Worm (Caenorhabditis elegans): ENCODE results near the gene eif-2Bepsilon.
A peak's percentile ranks its signal among the peaks of the same experiment; 100 is the strongest.

Gene eif-2Bepsilon

DNA sequence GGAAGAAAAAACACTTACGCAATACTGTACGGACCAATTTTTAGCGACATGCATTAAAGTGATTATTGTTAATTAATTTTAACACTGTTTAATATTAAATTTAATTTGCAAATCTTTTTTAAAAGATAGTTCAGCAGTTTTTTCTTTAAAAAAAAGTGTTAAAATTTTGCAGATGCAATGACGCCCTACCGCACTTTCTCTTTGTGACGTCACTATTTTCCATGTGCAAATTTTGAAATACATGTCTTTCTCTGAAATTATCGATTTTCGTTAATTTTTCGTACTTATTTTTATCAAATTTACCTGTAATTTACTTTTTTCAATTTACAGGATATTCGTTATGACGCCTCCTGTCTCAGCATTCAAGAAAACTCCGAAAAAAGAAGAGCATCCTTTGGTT lies at the start of gene eif-2Bepsilon, which contains the start of gene piga-1:
Gene eif-2Bepsilon, plus strand, starts transcription at position 331 of the 400 bp plus-strand sequence.
Gene piga-1, minus strand, starts transcription at position 174 of the 400 bp plus-strand sequence.
- TF ChIP-seq T07F8.4 (tag; optimal IDR thresholded peaks at IDR 0.05), result no peak
- no peak for TF ChIP-seq snpc-1.3 (tag; optimal IDR thresholded peaks at IDR 0.05; ENCODE audit: insufficient read depth)
- TF ChIP-seq ztf-22 (GFP tag; optimal IDR thresholded peaks at IDR 0.05), result no peak
- TF ChIP-seq F33H1.4 (GFP tag; IDR thresholded peaks at IDR 0.05), result no peak
- TF ChIP-seq F57C9.4 (tag; optimal IDR thresholded peaks at IDR 0.05), result no peak
- peak; percentile 44 for TF ChIP-seq F23B12.7 (tag; optimal IDR thresholded peaks at IDR 0.05; ENCODE audit: insufficient read depth)
- no peak for TF ChIP-seq mxl-1 (tag; optimal IDR thresholded peaks at IDR 0.05)
- peak; percentile 53; the same call in 1 of the 2 replicates for TF ChIP-seq cebp-1 (GFP tag; IDR thresholded peaks at IDR 0.05)
- TF ChIP-seq cebp-1 (tag; optimal IDR thresholded peaks at IDR 0.05), result peak; percentile 78
- TF ChIP-seq attf-5 (GFP tag; optimal IDR thresholded peaks at IDR 0.05), result peak; percentile 48
- TF ChIP-seq mcd-1 (GFP tag; IDR thresholded peaks at IDR 0.05), result peak; percentile 63
- no peak for TF ChIP-seq nhr-90 (tag; optimal IDR thresholded peaks at IDR 0.05)
- no peak for TF ChIP-seq ets-4 (GFP tag; optimal IDR thresholded peaks at IDR 0.05)
- no peak for TF ChIP-seq athp-1 (tag; optimal IDR thresholded peaks at IDR 0.05)
- TF ChIP-seq mel-28 (tag; optimal IDR thresholded peaks at IDR 0.05; ENCODE audit: borderline replicate concordance), result no peak

DNA sequence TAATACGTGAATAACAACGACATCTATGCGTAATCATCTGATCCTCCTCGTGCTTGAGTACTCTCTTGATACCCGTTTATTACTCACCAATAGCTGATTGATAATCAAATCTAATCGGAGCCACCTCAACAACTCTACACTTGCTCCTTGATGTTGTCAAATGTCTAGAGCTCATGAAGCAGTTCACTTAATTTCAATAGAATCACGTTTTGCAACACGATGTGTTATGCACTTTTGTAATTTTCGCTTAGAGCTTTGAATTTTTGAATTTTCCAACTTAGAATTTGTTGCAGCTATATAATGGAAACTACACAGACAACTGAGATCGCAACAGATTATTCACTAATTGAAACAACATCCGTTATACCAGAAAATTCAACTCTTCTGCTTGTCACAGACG lies 49.2 kb upstream of the eif-2Bepsilon start, which contains the start of gene T22C8.1:
Gene T22C8.1, plus strand, starts transcription at position 301 of the 400 bp plus-strand sequence.
- TF ChIP-seq ama-1 (optimal IDR thresholded peaks at IDR 0.05) (no peak), ama-1 (GFP tag; optimal IDR thresholded peaks at IDR 0.05) (no peak)

DNA sequence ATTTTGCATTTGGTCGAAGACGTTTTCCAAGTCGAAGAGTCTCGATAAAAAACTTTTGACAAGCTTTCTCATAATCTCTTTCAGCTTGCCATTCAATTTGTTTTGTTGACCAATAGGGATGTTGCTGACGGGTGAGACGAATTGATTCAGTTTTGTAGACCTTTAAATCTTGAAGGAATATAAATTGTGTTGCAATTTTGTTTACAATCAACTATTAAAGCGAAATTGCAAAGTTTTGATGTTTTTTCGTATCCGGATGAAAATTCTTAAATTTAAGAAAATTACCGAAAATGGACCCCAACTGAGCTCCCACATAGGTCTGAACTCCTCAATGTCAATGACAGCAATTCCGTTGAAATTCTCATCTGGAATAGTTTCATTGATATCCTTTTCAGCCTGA lies 45.5 kb upstream of the eif-2Bepsilon start:
- no peak for TF ChIP-seq hsf-1 (GFP tag; IDR thresholded peaks at IDR 0.05)

DNA sequence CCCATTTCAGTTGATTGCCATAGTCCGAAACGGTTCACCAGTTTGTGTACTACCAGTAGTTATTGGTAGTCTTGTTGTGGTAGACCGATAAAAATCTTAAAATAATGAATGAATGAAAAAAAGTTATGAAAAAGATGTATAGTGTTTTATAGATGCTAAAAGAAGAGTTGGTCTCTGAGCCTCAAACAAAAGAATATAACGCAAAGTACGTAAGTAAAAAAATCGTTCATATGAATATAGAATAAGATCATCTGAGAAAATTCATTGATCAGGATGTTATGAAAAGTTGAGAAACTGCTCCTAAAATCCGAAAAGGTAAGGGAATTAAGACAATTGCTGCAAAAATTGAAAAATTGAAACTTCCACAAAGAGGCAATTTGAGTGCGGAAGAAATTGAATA lies 44.2 kb upstream of the eif-2Bepsilon start, which contains the start of gene chhy-1:
Gene chhy-1, minus strand, starts transcription at position 101 of the 400 bp plus-strand sequence.
- TF ChIP-seq zim-3 (tag; optimal IDR thresholded peaks at IDR 0.05), result no peak
- no peak for TF ChIP-seq chd-7 (tag; optimal IDR thresholded peaks at IDR 0.05)
- TF ChIP-seq B0261.1 (tag; optimal IDR thresholded peaks at IDR 0.05), result no peak
- TF ChIP-seq rec-8 (tag; optimal IDR thresholded peaks at IDR 0.05), result no peak
- no peak for TF ChIP-seq ceh-91 (GFP tag; IDR thresholded peaks at IDR 0.05)
- TF ChIP-seq hmg-20 (GFP tag; IDR thresholded peaks at IDR 0.05), result no peak
- no peak for TF ChIP-seq F33H1.4 (GFP tag; IDR thresholded peaks at IDR 0.05)
- no peak for TF ChIP-seq bed-1 (GFP tag; IDR thresholded peaks at IDR 0.05)
- TF ChIP-seq B0035.1 (tag; optimal IDR thresholded peaks at IDR 0.05), result no peak
- TF ChIP-seq fkh-3 (tag; optimal IDR thresholded peaks at IDR 0.05), result no peak
- no peak for TF ChIP-seq lir-1 (GFP tag; conservative IDR thresholded peaks at IDR 0.05)

DNA sequence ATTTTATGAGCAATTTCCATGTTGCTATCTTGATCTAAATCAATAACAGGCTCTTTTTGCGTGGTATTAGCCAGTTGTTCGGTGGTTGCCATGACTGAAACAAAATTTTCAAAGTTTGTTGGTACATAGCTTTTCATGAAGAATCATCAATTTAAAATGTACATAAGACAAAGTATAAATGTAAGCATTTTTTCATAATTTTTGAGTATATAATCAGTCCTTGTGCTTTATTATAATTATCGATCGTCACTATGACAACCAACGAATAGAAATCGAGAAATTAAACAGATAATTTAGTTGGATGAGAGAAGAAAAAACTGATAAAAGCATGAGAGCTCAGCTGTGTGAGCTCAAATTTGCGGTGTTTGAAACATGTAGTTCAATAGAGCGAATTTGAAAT lies 39.8 kb upstream of the eif-2Bepsilon start, which contains the start of gene T22C8.3:
Gene T22C8.3, minus strand, starts transcription at position 101 of the 400 bp plus-strand sequence.
- no peak for TF ChIP-seq nhr-80 (tag; optimal IDR thresholded peaks at IDR 0.05)
- TF ChIP-seq ceh-58 (GFP tag; IDR thresholded peaks at IDR 0.05), result no peak
- no peak for TF ChIP-seq ZK185.1 (tag; optimal IDR thresholded peaks at IDR 0.05; ENCODE audit: poor library complexity, severe bottlenecking)
- no peak for TF ChIP-seq aptf-2 (GFP tag; conservative IDR thresholded peaks at IDR 0.05)
- no peak for TF ChIP-seq F37B4.10 (GFP tag; IDR thresholded peaks at IDR 0.05)
- no peak for TF ChIP-seq bed-1 (GFP tag; IDR thresholded peaks at IDR 0.05)
- TF ChIP-seq egl-44 (GFP tag; IDR thresholded peaks at IDR 0.05), result no peak
- no peak for TF ChIP-seq nhr-179 (tag; optimal IDR thresholded peaks at IDR 0.05)
- no peak for TF ChIP-seq F22D6.2 (tag; optimal IDR thresholded peaks at IDR 0.05)
- no peak for TF ChIP-seq B0261.1 (tag; optimal IDR thresholded peaks at IDR 0.05)
- no peak for TF ChIP-seq mcd-1 (GFP tag; IDR thresholded peaks at IDR 0.05)
- no peak for TF ChIP-seq nhr-120 (GFP tag; IDR thresholded peaks at IDR 0.05)
- TF ChIP-seq dox-1 (GFP tag; IDR thresholded peaks at IDR 0.05), result no peak
- TF ChIP-seq ets-4 (GFP tag; optimal IDR thresholded peaks at IDR 0.05), result no peak
- no peak for TF ChIP-seq lin-26 (GFP tag; IDR thresholded peaks at IDR 0.05)
- no peak for TF ChIP-seq die-1 (tag; optimal IDR thresholded peaks at IDR 0.05)
- no peak for TF ChIP-seq mes-4 (tag; optimal IDR thresholded peaks at IDR 0.05)
- TF ChIP-seq pbrm-1 (GFP tag; IDR thresholded peaks at IDR 0.05), result no peak

Measured in whole organism, young adult.